Worm (Caenorhabditis elegans): Measurements from ENCODE around the gene ZK637.4.

ZK637.4 gene

ce11 chrIII:8937571-8937970, 44.0 kb downstream of the ZK637.4 start (continued):
- 0 out of 2 replicates have a peak, but pooled peaks have one; percentile 43 for TF ChIP-seq Y56A3A.18 (GFP tag; IDR thresholded peaks at IDR 0.05)
- TF ChIP-seq B0019.2 (GFP tag; conservative IDR thresholded peaks at IDR 0.05) = 0 out of 2 replicates have a peak, but pooled peaks have one; percentile 34
